Worm (Caenorhabditis elegans) whole organism, L3 larva: ENCODE data around the gene unc-76.
A peak's percentile ranks its signal among the peaks of the same experiment; 100 is the strongest.
"Not testable (repeated sequence)": the region's sequence is repeated elsewhere in the genome, so short reads cannot be mapped to it uniquely, and the experiment has no call there.

ENCODE experiments used
- R02D3.7 ChIP-seq: fragments of 150-350 bp; optimal IDR thresholded peaks from 2 replicates; lab custom pipeline; 2014; ENCODE audit warnings: missing biosample characterization, missing genetic modification characterization
- aly-2 ChIP-seq: fragments of 150-350 bp; optimal IDR thresholded peaks from 2 replicates; lab custom pipeline; 2014; ENCODE audit warnings: missing biosample characterization, missing genetic modification characterization
- ama-1 ChIP-seq: fragments of 150-350 bp; optimal IDR thresholded peaks from 2 replicates; lab custom pipeline; 2018
- ceh-16 ChIP-seq: sonication (generic microtip); optimal IDR thresholded peaks from 2 replicates; lab custom pipeline; 2017; ENCODE audit warnings: missing biosample characterization, missing genetic modification characterization
- ceh-28 ChIP-seq: fragments of 150-350 bp; optimal IDR thresholded peaks from 2 replicates; lab custom pipeline; 2014; ENCODE audit warnings: missing biosample characterization, missing genetic modification reagents, missing genetic modification characterization
- ceh-9 ChIP-seq: sonication (generic microtip); optimal IDR thresholded peaks from 2 replicates; lab custom pipeline; 2018; ENCODE audit warnings: missing biosample characterization, missing genetic modification characterization
- egl-5 ChIP-seq: fragments of 150-350 bp; optimal IDR thresholded peaks from 2 replicates; lab custom pipeline; 2017; ENCODE audit warnings: missing biosample characterization, missing genetic modification reagents, missing genetic modification characterization, inconsistent platforms
- elt-2 ChIP-seq: sonication (generic microtip); optimal IDR thresholded peaks from 2 replicates; lab custom pipeline; 2016; ENCODE audit warnings: missing genetic modification reagents, mild to moderate bottlenecking, missing genetic modification characterization, missing compliant biosample characterization
- eor-1 ChIP-seq, 2 experiments: fragments of 150-350 bp; optimal IDR thresholded peaks; 2 replicates each; lab custom pipeline; 2014 to 2018; ENCODE audit warnings: missing biosample characterization in 2 of 2, missing genetic modification characterization in 2 of 2
- fkh-10 ChIP-seq: sonication (generic microtip); optimal IDR thresholded peaks from 2 replicates; lab custom pipeline; 2017; ENCODE audit warnings: missing biosample characterization, missing genetic modification reagents, missing genetic modification characterization
- fkh-2 ChIP-seq: fragments of 150-350 bp; optimal IDR thresholded peaks from 2 replicates; lab custom pipeline; 2014; ENCODE audit warnings: missing biosample characterization, missing genetic modification reagents, missing genetic modification characterization
- fos-1 ChIP-seq: fragments of 150-350 bp; optimal IDR thresholded peaks from 2 replicates; lab custom pipeline; 2014; ENCODE audit warnings: missing biosample characterization, missing genetic modification characterization
- jun-1 ChIP-seq: fragments of 150-350 bp; optimal IDR thresholded peaks from 2 replicates; lab custom pipeline; 2014; ENCODE audit warnings: missing biosample characterization, missing genetic modification reagents, missing genetic modification characterization
- lin-15B ChIP-seq: fragments of 150-350 bp; optimal IDR thresholded peaks from 2 replicates; lab custom pipeline; 2014; ENCODE audit warnings: missing biosample characterization, missing genetic modification characterization
- lsy-12 ChIP-seq: sonication (generic microtip); optimal IDR thresholded peaks from 2 replicates; lab custom pipeline; 2016; ENCODE audit warnings: mild to moderate bottlenecking, missing genetic modification characterization, missing compliant biosample characterization
- mml-1 ChIP-seq: fragments of 150-350 bp; sonication (generic microtip); optimal IDR thresholded peaks from 3 replicates; lab custom pipeline; 2014; ENCODE audit warnings: missing biosample characterization, missing genetic modification characterization
- nfya-1 ChIP-seq: sonication (generic microtip); optimal IDR thresholded peaks from 2 replicates; lab custom pipeline; 2017; ENCODE audit warnings: missing genetic modification characterization, mild to moderate bottlenecking, missing compliant biosample characterization, antibody characterized with exemption, moderate library complexity; ENCODE audit not compliant: insufficient read depth
- nhr-11 ChIP-seq: fragments of 150-350 bp; optimal IDR thresholded peaks from 2 replicates; lab custom pipeline; 2014; ENCODE audit warnings: missing biosample characterization, missing genetic modification characterization
- nhr-12 ChIP-seq: fragments of 150-350 bp; optimal IDR thresholded peaks from 2 replicates; lab custom pipeline; 2014; ENCODE audit warnings: missing biosample characterization, missing genetic modification characterization
- nhr-23 ChIP-seq: fragments of 150-350 bp; optimal IDR thresholded peaks from 2 replicates; lab custom pipeline; 2014; ENCODE audit warnings: missing biosample characterization, missing genetic modification reagents, missing genetic modification characterization
- nhr-25 ChIP-seq: sonication (generic microtip); optimal IDR thresholded peaks from 2 replicates; lab custom pipeline; 2017; ENCODE audit warnings: missing biosample characterization, missing genetic modification characterization
- nhr-28 ChIP-seq: fragments of 150-350 bp; optimal IDR thresholded peaks from 2 replicates; lab custom pipeline; 2014; ENCODE audit warnings: missing biosample characterization, missing genetic modification characterization
- nhr-43 ChIP-seq: sonication (generic microtip); optimal IDR thresholded peaks from 2 replicates; lab custom pipeline; 2016; ENCODE audit warnings: mild to moderate bottlenecking, missing genetic modification characterization, missing compliant biosample characterization; ENCODE audit not compliant: poor library complexity, severe bottlenecking
- nhr-67 ChIP-seq: fragments of 150-350 bp; optimal IDR thresholded peaks from 2 replicates; lab custom pipeline; 2014; ENCODE audit warnings: missing biosample characterization, missing genetic modification characterization
- nhr-76 ChIP-seq: fragments of 150-350 bp; sonication (generic microtip); optimal IDR thresholded peaks from 5 replicates; lab custom pipeline; 2014; ENCODE audit warnings: missing biosample characterization, missing genetic modification characterization
- pha-4 ChIP-seq: fragments of 150-350 bp; optimal IDR thresholded peaks from 2 replicates; lab custom pipeline; 2014; ENCODE audit warnings: missing biosample characterization, missing genetic modification reagents, missing genetic modification characterization
- pqm-1 ChIP-seq: fragments of 150-350 bp; optimal IDR thresholded peaks from 2 replicates; lab custom pipeline; 2017; ENCODE audit warnings: missing biosample characterization, missing genetic modification characterization, inconsistent platforms
- skn-1 ChIP-seq: fragments of 150-350 bp; optimal IDR thresholded peaks from 2 replicates; lab custom pipeline; 2014; ENCODE audit warnings: missing biosample characterization, missing genetic modification characterization
- snpc-4 ChIP-seq: fragments of 150-350 bp; optimal IDR thresholded peaks from 2 replicates; lab custom pipeline; 2014; ENCODE audit warnings: missing biosample characterization, missing genetic modification characterization
- tbx-2 ChIP-seq: sonication (generic microtip); optimal IDR thresholded peaks from 2 replicates; lab custom pipeline; 2016; ENCODE audit warnings: mild to moderate bottlenecking, missing genetic modification characterization, missing compliant biosample characterization
- unc-62 ChIP-seq: fragments of 150-350 bp; sonication (generic microtip); optimal IDR thresholded peaks from 4 replicates; lab custom pipeline; 2014; ENCODE audit warnings: missing biosample characterization, missing genetic modification reagents, missing genetic modification characterization
- zag-1 ChIP-seq: fragments of 150-350 bp; optimal IDR thresholded peaks from 2 replicates; lab custom pipeline; 2014; ENCODE audit warnings: missing biosample characterization, missing genetic modification characterization
- ztf-11 ChIP-seq: fragments of 150-350 bp; optimal IDR thresholded peaks from 2 replicates; lab custom pipeline; 2014; ENCODE audit warnings: missing biosample characterization, missing genetic modification characterization

Gene unc-76

DNA sequence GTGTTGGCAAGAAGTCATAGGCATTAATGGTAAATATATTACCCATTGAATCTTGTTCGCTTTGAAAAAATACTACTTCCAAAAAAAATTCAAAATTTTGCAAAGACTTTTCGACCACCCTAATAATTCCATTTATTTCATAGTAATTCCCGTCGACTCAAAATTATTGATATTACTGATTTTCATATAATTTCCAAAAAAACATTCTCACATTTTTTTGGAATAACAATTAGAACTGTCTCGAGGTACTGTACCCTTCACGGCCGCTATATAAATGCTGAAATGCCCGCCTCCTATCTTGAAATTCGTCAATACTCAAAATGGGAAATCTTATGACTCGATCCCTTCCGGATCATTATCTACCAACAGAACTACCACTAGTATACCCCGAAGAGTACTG, 48.0 kb upstream of the unc-76 start, which contains the start of gene F14H8.4:
F14H8.4 (plus strand) TSS at position 301 of the 400 bp plus-strand sequence.
- TF ChIP-seq tbx-2 (tag; lab: Kevin White, UChicago) (no peak), pqm-1 (tag; lab: Kevin White, UChicago) (no peak), ztf-11 (tag; lab: Kevin White, UChicago) (no peak), egl-5 (tag; lab: Kevin White, UChicago) (no peak), eor-1 (tag; optimal IDR thresholded peaks at IDR 0.05; lab: Kevin White, UChicago) (no peak), nhr-23 (tag; lab: Kevin White, UChicago) (no peak), nhr-12 (no peak)

DNA sequence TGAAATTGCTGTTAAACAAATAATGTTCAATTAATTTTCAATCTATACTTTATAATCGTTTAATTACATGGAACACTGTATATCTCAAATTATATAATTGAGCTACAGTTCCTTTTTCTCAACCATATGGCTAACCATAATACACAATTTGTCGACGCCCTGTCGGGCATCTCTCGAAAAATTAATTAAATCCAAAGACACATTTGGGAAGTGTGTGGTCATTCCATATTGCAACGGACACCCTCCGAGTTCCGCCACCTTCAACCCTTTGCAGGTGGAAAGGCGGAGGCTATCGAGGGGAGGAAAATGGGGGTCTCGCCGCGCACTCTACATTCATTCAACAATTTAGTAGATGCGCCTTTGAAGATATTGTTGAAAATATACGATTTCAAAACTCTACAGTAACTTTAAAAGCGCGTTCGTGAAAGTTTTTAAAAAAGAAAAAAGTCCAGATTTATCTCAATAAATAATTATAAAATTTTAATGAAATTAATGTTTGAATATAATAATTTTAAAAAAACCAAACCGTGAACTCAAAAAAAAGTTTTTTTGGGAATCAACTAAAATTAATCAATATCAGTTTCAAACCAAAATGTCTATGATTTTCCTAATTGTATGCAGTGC, 42.6 kb upstream of the unc-76 start, which contains the start of gene F14H8.8:
F14H8.8 (plus strand) TSS at position 574 of the 624 bp plus-strand sequence.
- TF ChIP-seq nhr-25 (tag; lab: Kevin White, UChicago) (peak; percentile 62), nhr-43 (tag; lab: Kevin White, UChicago) (peak; percentile 3), lin-15B (tag; lab: Kevin White, UChicago) (peak; percentile 6), elt-2 (tag; lab: Kevin White, UChicago) (no peak), snpc-4 (tag; lab: Kevin White, UChicago) (peak; percentile 93), nhr-23 (tag; lab: Kevin White, UChicago) (peak; percentile 23), nfya-1 (tag; lab: Kevin White, UChicago) (peak; percentile 32), ztf-11 (tag; lab: Kevin White, UChicago) (no peak)

DNA sequence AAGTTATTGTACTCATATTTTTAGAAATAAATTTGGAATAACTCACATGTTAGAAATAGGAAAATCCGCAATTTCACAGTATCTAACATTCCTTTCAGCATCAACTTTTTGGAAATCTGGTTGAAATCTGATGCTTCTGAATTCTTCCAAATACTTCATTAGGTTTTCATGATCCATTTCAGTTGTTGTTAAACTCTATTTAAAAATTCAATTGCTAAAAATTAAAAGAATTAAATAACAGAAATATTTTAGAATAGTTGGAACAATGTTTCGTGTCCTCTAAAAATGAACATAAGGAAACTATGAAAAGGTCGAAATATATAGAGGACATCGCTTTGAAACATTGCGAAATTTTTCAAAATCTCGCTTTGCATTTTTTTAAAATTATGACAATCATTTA, 40.2 kb upstream of the unc-76 start, which contains the start of gene cng-1:
cng-1 (minus strand) TSS at position 101 of the 400 bp plus-strand sequence.
- TF ChIP-seq aly-2, nhr-23, ceh-28 (tag; lab: Kevin White, UChicago): not testable (repeated sequence)

DNA sequence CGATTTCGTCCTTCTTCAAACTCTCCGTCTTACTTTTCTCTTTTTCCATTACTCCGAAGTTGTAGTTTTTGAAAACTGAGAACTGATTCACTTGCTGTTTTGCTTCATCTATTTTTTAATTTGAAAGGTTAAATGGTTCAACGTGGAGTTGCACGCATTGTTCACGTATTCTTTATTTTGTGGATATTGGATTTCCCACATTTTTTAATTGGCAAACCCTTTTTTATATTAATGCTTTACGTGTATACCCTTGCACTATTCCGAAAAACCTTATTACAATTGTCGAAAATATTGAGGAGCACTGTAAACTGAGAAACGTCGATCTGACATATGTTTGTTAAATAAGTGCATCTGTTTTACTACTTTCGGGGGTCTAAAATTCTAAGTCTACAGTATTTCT, 34.8 kb upstream of the unc-76 start, which contains the start of gene melo-3:
melo-3 (minus strand) TSS at position 101 of the 400 bp plus-strand sequence.
- not testable (repeated sequence) for TF ChIP-seq zag-1 (tag; lab: Kevin White, UChicago); pha-4 (tag; lab: Kevin White, UChicago); R02D3.7

DNA sequence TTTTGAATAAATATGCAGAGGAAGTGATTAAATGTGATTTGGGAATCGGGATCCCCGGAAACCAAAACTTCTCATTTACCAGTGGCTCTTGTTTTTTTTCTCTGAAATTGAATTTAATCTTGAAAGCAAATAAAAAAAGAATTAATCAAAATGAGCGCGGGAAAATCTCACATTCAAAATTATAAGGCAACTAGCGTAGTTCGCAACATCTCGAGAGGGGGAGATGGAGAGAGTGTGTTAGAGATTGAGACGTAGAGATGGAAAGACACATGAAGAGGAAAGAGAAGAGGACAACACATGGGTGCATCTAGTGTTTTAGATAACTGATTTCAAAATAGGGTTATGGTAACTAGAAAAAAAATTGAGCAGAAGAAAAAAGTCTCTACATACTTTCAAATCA, 23.5 kb upstream of the unc-76 start, which contains the start of gene sdc-3:
sdc-3 (minus strand) TSS at position 101 of the 400 bp plus-strand sequence.
- TF ChIP-seq nhr-67, result no peak
- no peak for TF ChIP-seq zag-1 (tag; lab: Kevin White, UChicago)
- TF ChIP-seq mml-1 (tag; lab: Kevin White, UChicago), result no peak
- TF ChIP-seq ceh-9 (tag; lab: Kevin White, UChicago), result no peak
- no peak for TF ChIP-seq fkh-10
- TF ChIP-seq nhr-76 (tag; lab: Kevin White, UChicago), result no peak
- no peak for TF ChIP-seq ama-1 (lab: Kevin White, UChicago)
- peak; percentile 4 for TF ChIP-seq elt-2 (tag; lab: Kevin White, UChicago)
- TF ChIP-seq, all 47 proteins: peak for 1

DNA sequence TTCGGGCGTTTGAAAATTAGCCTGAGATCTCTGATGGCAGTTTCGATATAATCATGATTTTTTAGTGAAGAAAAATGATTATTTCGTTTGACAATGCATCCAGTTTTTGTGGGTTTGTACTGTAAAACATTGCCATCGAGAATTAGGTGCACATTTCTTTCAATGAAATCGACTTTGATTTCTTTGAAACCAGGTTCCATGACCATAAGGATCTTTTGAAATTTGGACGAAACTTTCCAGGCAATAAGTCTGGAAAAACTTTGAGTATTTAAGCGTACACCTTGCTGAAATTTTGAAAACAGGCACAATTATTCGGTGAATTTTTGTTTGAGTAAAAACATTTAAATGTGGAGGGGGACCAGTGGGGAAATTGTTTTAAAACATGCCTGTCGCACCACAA, 19.8 kb upstream of the unc-76 start:
- TF ChIP-seq fkh-2 (tag; lab: Kevin White, UChicago) (no peak), ceh-16 (tag; lab: Kevin White, UChicago) (no peak), ama-1 (lab: Kevin White, UChicago) (no peak), mml-1 (tag; lab: Kevin White, UChicago) (no peak), jun-1 (tag; lab: Kevin White, UChicago) (no peak), fos-1 (tag; lab: Kevin White, UChicago) (no peak), nfya-1 (tag; lab: Kevin White, UChicago) (no peak), pha-4 (tag; lab: Kevin White, UChicago) (no peak), snpc-4 (tag; lab: Kevin White, UChicago) (no peak), nhr-12 (no peak), lsy-12 (tag; lab: Kevin White, UChicago) (no peak), nhr-11 (tag; lab: Kevin White, UChicago) (no peak), nhr-25 (tag; lab: Kevin White, UChicago) (no peak), nhr-28 (no peak), nhr-67 (no peak), unc-62 (GFP tag; lab: Kevin White, UChicago) (no peak), skn-1 (no peak)
